Worm (Caenorhabditis elegans) whole organism, L3 larva: ENCODE measurements around the gene F54A3.2.

Experiments
- R02D3.7 ChIP-seq: fragments of 150-350 bp; optimal IDR thresholded peaks from 2 replicates; lab custom pipeline; 2014; ENCODE audit warnings: missing biosample characterization, missing genetic modification characterization
- ZK546.5 ChIP-seq: sonication (generic microtip); optimal IDR thresholded peaks from 2 replicates; lab custom pipeline; 2017; ENCODE audit warnings: missing biosample characterization, missing genetic modification characterization
- aly-2 ChIP-seq: fragments of 150-350 bp; optimal IDR thresholded peaks from 2 replicates; lab custom pipeline; 2014; ENCODE audit warnings: missing biosample characterization, missing genetic modification characterization
- ama-1 ChIP-seq: fragments of 150-350 bp; optimal IDR thresholded peaks from 2 replicates; lab custom pipeline; 2018
- ceh-28 ChIP-seq: fragments of 150-350 bp; optimal IDR thresholded peaks from 2 replicates; lab custom pipeline; 2014; ENCODE audit warnings: missing biosample characterization, missing genetic modification reagents, missing genetic modification characterization
- ceh-82 ChIP-seq: fragments of 150-350 bp; optimal IDR thresholded peaks from 2 replicates; lab custom pipeline; 2014; ENCODE audit warnings: missing biosample characterization, missing genetic modification characterization
- ceh-9 ChIP-seq: sonication (generic microtip); optimal IDR thresholded peaks from 2 replicates; lab custom pipeline; 2018; ENCODE audit warnings: missing biosample characterization, missing genetic modification characterization
- daf-12 ChIP-seq: fragments of 150-350 bp; optimal IDR thresholded peaks from 2 replicates; lab custom pipeline; 2014; ENCODE audit warnings: missing biosample characterization, missing genetic modification reagents, missing genetic modification characterization
- egl-5 ChIP-seq: fragments of 150-350 bp; optimal IDR thresholded peaks from 2 replicates; lab custom pipeline; 2017; ENCODE audit warnings: missing biosample characterization, missing genetic modification reagents, missing genetic modification characterization, inconsistent platforms
- elt-1 ChIP-seq: fragments of 150-350 bp; optimal IDR thresholded peaks from 2 replicates; lab custom pipeline; 2014; ENCODE audit warnings: missing biosample characterization, missing genetic modification characterization
- elt-2 ChIP-seq: sonication (generic microtip); optimal IDR thresholded peaks from 2 replicates; lab custom pipeline; 2016; ENCODE audit warnings: missing genetic modification reagents, mild to moderate bottlenecking, missing genetic modification characterization, missing compliant biosample characterization
- eor-1 ChIP-seq, 2 experiments: fragments of 150-350 bp; optimal IDR thresholded peaks; 2 replicates each; lab custom pipeline; 2014 to 2018; ENCODE audit warnings: missing biosample characterization in 2 of 2, missing genetic modification characterization in 2 of 2
- fkh-10 ChIP-seq: sonication (generic microtip); optimal IDR thresholded peaks from 2 replicates; lab custom pipeline; 2017; ENCODE audit warnings: missing biosample characterization, missing genetic modification reagents, missing genetic modification characterization
- fkh-2 ChIP-seq: fragments of 150-350 bp; optimal IDR thresholded peaks from 2 replicates; lab custom pipeline; 2014; ENCODE audit warnings: missing biosample characterization, missing genetic modification reagents, missing genetic modification characterization
- hmg-11 ChIP-seq: sonication (generic microtip); optimal IDR thresholded peaks from 2 replicates; lab custom pipeline; 2016; ENCODE audit warnings: missing genetic modification characterization, missing compliant biosample characterization
- jun-1 ChIP-seq: fragments of 150-350 bp; optimal IDR thresholded peaks from 2 replicates; lab custom pipeline; 2014; ENCODE audit warnings: missing biosample characterization, missing genetic modification reagents, missing genetic modification characterization
- lin-15B ChIP-seq: fragments of 150-350 bp; optimal IDR thresholded peaks from 2 replicates; lab custom pipeline; 2014; ENCODE audit warnings: missing biosample characterization, missing genetic modification characterization
- lsy-12 ChIP-seq: sonication (generic microtip); optimal IDR thresholded peaks from 2 replicates; lab custom pipeline; 2016; ENCODE audit warnings: mild to moderate bottlenecking, missing genetic modification characterization, missing compliant biosample characterization
- mml-1 ChIP-seq: fragments of 150-350 bp; sonication (generic microtip); optimal IDR thresholded peaks from 3 replicates; lab custom pipeline; 2014; ENCODE audit warnings: missing biosample characterization, missing genetic modification characterization
- nfya-1 ChIP-seq: sonication (generic microtip); optimal IDR thresholded peaks from 2 replicates; lab custom pipeline; 2017; ENCODE audit warnings: missing genetic modification characterization, mild to moderate bottlenecking, missing compliant biosample characterization, antibody characterized with exemption, moderate library complexity; ENCODE audit not compliant: insufficient read depth
- nhr-11 ChIP-seq: fragments of 150-350 bp; optimal IDR thresholded peaks from 2 replicates; lab custom pipeline; 2014; ENCODE audit warnings: missing biosample characterization, missing genetic modification characterization
- nhr-12 ChIP-seq: fragments of 150-350 bp; optimal IDR thresholded peaks from 2 replicates; lab custom pipeline; 2014; ENCODE audit warnings: missing biosample characterization, missing genetic modification characterization
- nhr-25 ChIP-seq: sonication (generic microtip); optimal IDR thresholded peaks from 2 replicates; lab custom pipeline; 2017; ENCODE audit warnings: missing biosample characterization, missing genetic modification characterization
- nhr-28 ChIP-seq: fragments of 150-350 bp; optimal IDR thresholded peaks from 2 replicates; lab custom pipeline; 2014; ENCODE audit warnings: missing biosample characterization, missing genetic modification characterization
- nhr-43 ChIP-seq: sonication (generic microtip); optimal IDR thresholded peaks from 2 replicates; lab custom pipeline; 2016; ENCODE audit warnings: mild to moderate bottlenecking, missing genetic modification characterization, missing compliant biosample characterization; ENCODE audit not compliant: poor library complexity, severe bottlenecking
- nhr-76 ChIP-seq: fragments of 150-350 bp; sonication (generic microtip); optimal IDR thresholded peaks from 5 replicates; lab custom pipeline; 2014; ENCODE audit warnings: missing biosample characterization, missing genetic modification characterization
- pha-4 ChIP-seq: fragments of 150-350 bp; optimal IDR thresholded peaks from 2 replicates; lab custom pipeline; 2014; ENCODE audit warnings: missing biosample characterization, missing genetic modification reagents, missing genetic modification characterization
- pqm-1 ChIP-seq: fragments of 150-350 bp; optimal IDR thresholded peaks from 2 replicates; lab custom pipeline; 2017; ENCODE audit warnings: missing biosample characterization, missing genetic modification characterization, inconsistent platforms
- snpc-4 ChIP-seq: fragments of 150-350 bp; optimal IDR thresholded peaks from 2 replicates; lab custom pipeline; 2014; ENCODE audit warnings: missing biosample characterization, missing genetic modification characterization
- tbx-2 ChIP-seq: sonication (generic microtip); optimal IDR thresholded peaks from 2 replicates; lab custom pipeline; 2016; ENCODE audit warnings: mild to moderate bottlenecking, missing genetic modification characterization, missing compliant biosample characterization
- ztf-11 ChIP-seq: fragments of 150-350 bp; optimal IDR thresholded peaks from 2 replicates; lab custom pipeline; 2014; ENCODE audit warnings: missing biosample characterization, missing genetic modification characterization
- ztf-4 ChIP-seq: fragments of 150-350 bp; optimal IDR thresholded peaks from 2 replicates; lab custom pipeline; 2014; ENCODE audit warnings: missing biosample characterization, missing genetic modification characterization

The F54A3.2 gene

ce11 chrII:2206064-2206722 is 37.2 kb upstream of the F54A3.2 start:
- TF ChIP-seq elt-1 (tag; lab: Kevin White, UChicago) (no peak), hmg-11 (tag; lab: Kevin White, UChicago) (no peak), ceh-9 (tag; lab: Kevin White, UChicago) (no peak), pha-4 (tag; lab: Kevin White, UChicago) (no peak), lsy-12 (tag; lab: Kevin White, UChicago) (no peak), jun-1 (tag; lab: Kevin White, UChicago) (no peak), fkh-2 (tag; lab: Kevin White, UChicago) (no peak), ama-1 (lab: Kevin White, UChicago) (no peak), nfya-1 (tag; lab: Kevin White, UChicago) (no peak), lin-15B (tag; lab: Kevin White, UChicago) (no peak), ceh-28 (no peak), nhr-43 (no peak), eor-1 (tag; optimal IDR thresholded peaks at IDR 0.05; lab: Kevin White, UChicago) (no peak), ZK546.5 (tag; lab: Kevin White, UChicago) (no peak), tbx-2 (tag; lab: Kevin White, UChicago) (no peak), aly-2 (no peak), mml-1 (tag; lab: Kevin White, UChicago) (no peak), ztf-11 (tag; lab: Kevin White, UChicago) (no peak)

ce11 chrII:2207812-2208211 is 35.6 kb upstream of the F54A3.2 start, which contains the start of gene Y59C2A.1:
Gene Y59C2A.1, plus strand, starts transcription at chrII:2208112.
- TF ChIP-seq nhr-25 (tag; lab: Kevin White, UChicago) = no peak
- no peak for TF ChIP-seq elt-2 (tag; lab: Kevin White, UChicago)
- no peak for TF ChIP-seq nfya-1 (tag; lab: Kevin White, UChicago)
- TF ChIP-seq ZK546.5 (tag; lab: Kevin White, UChicago) = no peak
- TF ChIP-seq ceh-82 (tag; lab: Kevin White, UChicago) = no peak
- TF ChIP-seq aly-2 = no peak
- no peak for TF ChIP-seq nhr-11 (tag; lab: Kevin White, UChicago)
- TF ChIP-seq fkh-2 (tag; lab: Kevin White, UChicago) = no peak
- TF ChIP-seq snpc-4 (tag; lab: Kevin White, UChicago) = no peak
- TF ChIP-seq nhr-12 (tag; lab: Kevin White, UChicago) = no peak
- TF ChIP-seq mml-1 (tag; lab: Kevin White, UChicago) = no peak
- no peak for TF ChIP-seq ama-1 (lab: Kevin White, UChicago)
- no peak for TF ChIP-seq nhr-28
- no peak for TF ChIP-seq ztf-4 (tag; lab: Kevin White, UChicago)
- TF ChIP-seq nhr-76 = no peak
- TF ChIP-seq, all 47 proteins: peak for 0

ce11 chrII:2215512-2215911 is 27.9 kb upstream of the F54A3.2 start:
- TF ChIP-seq R02D3.7 (tag; lab: Kevin White, UChicago) = no peak
- TF ChIP-seq pqm-1 (tag; lab: Kevin White, UChicago) = no peak
- TF ChIP-seq ztf-4 (tag; lab: Kevin White, UChicago) = no peak
- TF ChIP-seq ceh-9 (tag; lab: Kevin White, UChicago) = no peak

- no peak for TF ChIP-seq nhr-25 (tag; lab: Kevin White, UChicago)
- TF ChIP-seq daf-12 (tag; lab: Kevin White, UChicago) = no peak
- TF ChIP-seq elt-1 (tag; lab: Kevin White, UChicago) = no peak
- no peak for TF ChIP-seq eor-1 (tag; optimal IDR thresholded peaks at IDR 0.05; lab: Kevin White, UChicago)
- no peak for TF ChIP-seq nfya-1 (tag; lab: Kevin White, UChicago)
- TF ChIP-seq ZK546.5 (tag; lab: Kevin White, UChicago) = no peak
- no peak for TF ChIP-seq nhr-76
- no peak for TF ChIP-seq fkh-10 (GFP tag; lab: Kevin White, UChicago)
- no peak for TF ChIP-seq egl-5 (tag; lab: Kevin White, UChicago)
- TF ChIP-seq ztf-4 (tag; lab: Kevin White, UChicago) = no peak
Observed at ce11 chrII:2216940-2217664, 26.3 kb upstream of the F54A3.2 start.
